Fruit fly (Drosophila melanogaster) whole organism, embryonic: ENCODE measurements around the gene Setx.

Experiments
- B-H1 ChIP-seq: fragments of 200-800 bp; sonication (Bioruptor generic); IDR thresholded peaks from 3 replicates; pipeline ENCODE4 v1.3.6; 2022; ENCODE audit warnings: missing biosample characterization, missing genetic modification characterization
- CG11504 ChIP-seq: fragments of 200-800 bp; sonication (Bioruptor generic); optimal IDR thresholded peaks from 3 replicates; lab custom pipeline; 2019; ENCODE audit warnings: missing biosample characterization, mild to moderate bottlenecking, missing genetic modification characterization, moderate library complexity
- CG12236 ChIP-seq: fragments of 200-800 bp; sonication (Bioruptor generic); optimal IDR thresholded peaks from 2 replicates; lab custom pipeline; 2016; ENCODE audit warnings: missing biosample characterization, missing genetic modification characterization
- CG12659 ChIP-seq: fragments of 200-800 bp; sonication (Bioruptor generic); optimal IDR thresholded peaks from 3 replicates; lab custom pipeline; 2017; ENCODE audit warnings: mild to moderate bottlenecking, missing biosample characterization, missing genetic modification reagents, missing genetic modification characterization
- CG12744 ChIP-seq: fragments of 200-800 bp; sonication (Bioruptor generic); optimal IDR thresholded peaks from 2 replicates; lab custom pipeline; 2016; ENCODE audit warnings: missing biosample characterization, missing genetic modification characterization
- CG13123 ChIP-seq: fragments of 200-800 bp; sonication (Bioruptor generic); optimal IDR thresholded peaks from 2 replicates; lab custom pipeline; 2016; ENCODE audit warnings: missing biosample characterization, missing genetic modification characterization
- CG15601 ChIP-seq: fragments of 200-800 bp; sonication (Bioruptor generic); optimal IDR thresholded peaks from 3 replicates; lab custom pipeline; 2019; ENCODE audit warnings: missing biosample characterization, mild to moderate bottlenecking, missing genetic modification characterization, moderate library complexity
- CG15696 ChIP-seq: fragments of 200-800 bp; sonication (Bioruptor generic); optimal IDR thresholded peaks from 2 replicates; lab custom pipeline; 2019; ENCODE audit warnings: missing biosample characterization, mild to moderate bottlenecking, missing genetic modification characterization, moderate library complexity
- CG16815 ChIP-seq: fragments of 200-800 bp; sonication (Bioruptor generic); optimal IDR thresholded peaks from 3 replicates; lab custom pipeline; 2017; ENCODE audit warnings: missing biosample characterization, mild to moderate bottlenecking, missing genetic modification characterization
- CG2678 ChIP-seq: fragments of 200-800 bp; sonication (Bioruptor generic); optimal IDR thresholded peaks from 3 replicates; lab custom pipeline; 2019; ENCODE audit warnings: missing biosample characterization, mild to moderate bottlenecking, missing genetic modification characterization, moderate library complexity
- CG3065 ChIP-seq: fragments of 200-800 bp; sonication (Bioruptor generic); optimal IDR thresholded peaks from 2 replicates; lab custom pipeline; 2016; ENCODE audit warnings: missing biosample characterization, missing genetic modification characterization
- CG32772 ChIP-seq: fragments of 200-800 bp; sonication (Bioruptor generic); IDR thresholded peaks from 2 replicates; pipeline ENCODE4 v1.3.6; 2022; ENCODE audit warnings: missing biosample characterization, missing genetic modification characterization
- CG3407 ChIP-seq: fragments of 200-800 bp; sonication (Bioruptor generic); optimal IDR thresholded peaks from 2 replicates; lab custom pipeline; 2018; ENCODE audit warnings: missing biosample characterization, mild to moderate bottlenecking, missing genetic modification characterization
- CG3995 ChIP-seq: fragments of 200-800 bp; sonication (Bioruptor generic); optimal IDR thresholded peaks from 3 replicates; lab custom pipeline; 2016; ENCODE audit warnings: missing biosample characterization, missing genetic modification characterization
- CG42726 ChIP-seq: fragments of 200-800 bp; sonication (Bioruptor generic); IDR thresholded peaks from 2 replicates; pipeline ENCODE4 v1.3.6; 2022; ENCODE audit warnings: missing biosample characterization, missing genetic modification characterization; ENCODE audit not compliant: partially characterized antibody
- CG4328 ChIP-seq: fragments of 200-800 bp; sonication (Bioruptor generic); optimal IDR thresholded peaks from 3 replicates; lab custom pipeline; 2017; ENCODE audit warnings: missing biosample characterization, missing genetic modification reagents, missing genetic modification characterization
- CG7928 ChIP-seq: fragments of 200-800 bp; sonication (Bioruptor generic); optimal IDR thresholded peaks from 2 replicates; lab custom pipeline; 2017; ENCODE audit warnings: missing biosample characterization, mild to moderate bottlenecking, missing genetic modification characterization
- CG7987 ChIP-seq: fragments of 200-800 bp; sonication (Bioruptor generic); optimal IDR thresholded peaks from 2 replicates; lab custom pipeline; 2018; ENCODE audit warnings: missing biosample characterization, mild to moderate bottlenecking, missing genetic modification characterization, moderate library complexity
- CG8478 ChIP-seq: fragments of >200 bp; optimal IDR thresholded peaks from 2 replicates; lab custom pipeline; 2018
- CG9215 ChIP-seq: fragments of 200-800 bp; sonication (Bioruptor generic); IDR thresholded peaks from 2 replicates; pipeline ENCODE4 v1.3.6; 2022; ENCODE audit warnings: missing biosample characterization, missing genetic modification characterization
- CG9609 ChIP-seq: fragments of 200-800 bp; sonication (Bioruptor generic); optimal IDR thresholded peaks from 3 replicates; lab custom pipeline; 2016; ENCODE audit warnings: missing biosample characterization, missing genetic modification characterization
- CTCF ChIP-seq: fragments of 200-800 bp; sonication (Bioruptor generic); optimal IDR thresholded peaks from 2 replicates; lab custom pipeline; 2017; ENCODE audit warnings: missing biosample characterization, mild to moderate bottlenecking, missing genetic modification characterization, moderate library complexity
- Camta ChIP-seq: fragments of 200-800 bp; sonication (Bioruptor generic); optimal IDR thresholded peaks from 2 replicates; lab custom pipeline; 2016; ENCODE audit warnings: missing biosample characterization, missing genetic modification characterization
- Dek ChIP-seq: fragments of 200-800 bp; sonication (Bioruptor generic); optimal IDR thresholded peaks from 3 replicates; lab custom pipeline; 2019; ENCODE audit warnings: missing biosample characterization, mild to moderate bottlenecking, missing genetic modification characterization, moderate library complexity
- Dfd ChIP-seq, 2 experiments: fragments of >200 bp; optimal IDR thresholded peaks; 2 replicates each; lab custom pipeline; 2017; ENCODE audit warnings: missing biosample characterization in 2 of 2, missing genetic modification characterization in 2 of 2
- HLH54F ChIP-seq: fragments of 200-800 bp; sonication (Bioruptor generic); optimal IDR thresholded peaks from 3 replicates; lab custom pipeline; 2016; ENCODE audit warnings: missing biosample characterization, missing genetic modification characterization
- Lpt ChIP-seq: fragments of >200 bp; optimal IDR thresholded peaks from 2 replicates; lab custom pipeline; 2018; ENCODE audit warnings: missing biosample characterization, missing genetic modification characterization
- MTF-1 ChIP-seq: fragments of 200-800 bp; sonication (Bioruptor generic); optimal IDR thresholded peaks from 2 replicates; lab custom pipeline; 2018; ENCODE audit warnings: missing biosample characterization, mild to moderate bottlenecking, missing genetic modification characterization, borderline replicate concordance
- Med ChIP-seq: fragments of 200-800 bp; sonication (Bioruptor generic); peaks from one replicate; lab custom pipeline; 2016; ENCODE audit warnings: missing biosample characterization, missing genetic modification characterization, mild to moderate bottlenecking, inconsistent platforms, moderate library complexity
- Nf-YA ChIP-seq: fragments of 200-800 bp; sonication (Bioruptor generic); IDR thresholded peaks from 2 replicates; pipeline ENCODE4 v1.3.6; 2022; ENCODE audit warnings: missing biosample characterization, missing genetic modification characterization
- Nf-YC ChIP-seq: fragments of 200-800 bp; optimal IDR thresholded peaks from 3 replicates; lab custom pipeline; 2019; ENCODE audit warnings: missing biosample characterization, mild to moderate bottlenecking, missing genetic modification characterization, moderate library complexity
- Rfx ChIP-seq: fragments of 200-800 bp; sonication (Bioruptor generic); IDR thresholded peaks from 2 replicates; pipeline ENCODE4 v1.3.6; 2022; ENCODE audit warnings: missing biosample characterization, missing genetic modification characterization
- Rx ChIP-seq: fragments of 200-800 bp; sonication (Bioruptor generic); IDR thresholded peaks from 2 replicates; pipeline ENCODE4 v1.3.6; 2022; ENCODE audit warnings: missing biosample characterization, missing genetic modification characterization
- bab2 ChIP-seq: fragments of 200-800 bp; sonication (Bioruptor generic); optimal IDR thresholded peaks from 2 replicates; lab custom pipeline; 2016; ENCODE audit warnings: missing biosample characterization, missing genetic modification characterization
- cas ChIP-seq: fragments of 200-800 bp; sonication (Bioruptor generic); IDR thresholded peaks from 2 replicates; pipeline ENCODE4 v1.3.6; 2022; ENCODE audit warnings: missing biosample characterization, missing genetic modification characterization
- dimm ChIP-seq: fragments of 200-800 bp; sonication (Bioruptor generic); IDR thresholded peaks from 2 replicates; pipeline ENCODE4 v1.3.6; 2022; ENCODE audit warnings: missing biosample characterization, missing genetic modification characterization
- dmrt11E ChIP-seq: fragments of 200-800 bp; sonication (Bioruptor generic); optimal IDR thresholded peaks from 3 replicates; lab custom pipeline; 2018; ENCODE audit warnings: missing biosample characterization, mild to moderate bottlenecking, missing genetic modification characterization, moderate library complexity
- fd3F ChIP-seq: fragments of 200-800 bp; sonication (Bioruptor generic); optimal IDR thresholded peaks from 2 replicates; lab custom pipeline; 2018; ENCODE audit warnings: missing biosample characterization, mild to moderate bottlenecking, missing genetic modification characterization, moderate library complexity
- fu2 ChIP-seq: fragments of 200-800 bp; sonication (Bioruptor generic); optimal IDR thresholded peaks from 2 replicates; lab custom pipeline; 2016; ENCODE audit warnings: missing biosample characterization, missing genetic modification characterization
- kay ChIP-seq: fragments of 200-800 bp; sonication (Bioruptor generic); optimal IDR thresholded peaks from 2 replicates; lab custom pipeline; 2016; ENCODE audit warnings: missing biosample characterization, missing genetic modification characterization
- lbe ChIP-seq: fragments of 200-800 bp; sonication (Bioruptor generic); optimal IDR thresholded peaks from 2 replicates; lab custom pipeline; 2016; ENCODE audit warnings: missing biosample characterization, mild to moderate bottlenecking, missing genetic modification characterization
- lola ChIP-seq, 3 experiments: fragments of >200 bp in 2 of 3; fragments of 200-800 bp in 1 of 3; sonication (Bioruptor generic) in 1 of 3; optimal IDR thresholded peaks; 2 replicates each; lab custom pipeline; 2017 to 2019; ENCODE audit warnings: missing biosample characterization in 3 of 3, missing genetic modification characterization in 3 of 3, mild to moderate bottlenecking in 1 of 3, moderate library complexity in 1 of 3
- onecut ChIP-seq: fragments of 200-800 bp; sonication (Bioruptor generic); IDR thresholded peaks from 2 replicates; pipeline ENCODE4 v1.3.6; 2022; ENCODE audit warnings: missing biosample characterization, missing genetic modification characterization
- pho ChIP-seq: fragments of 200-800 bp; sonication (Bioruptor generic); optimal IDR thresholded peaks from 2 replicates; lab custom pipeline; 2016; ENCODE audit warnings: missing biosample characterization, missing genetic modification characterization
- pum ChIP-seq: fragments of 200-800 bp; sonication (Bioruptor generic); optimal IDR thresholded peaks from 2 replicates; lab custom pipeline; 2016; ENCODE audit warnings: missing biosample characterization, missing genetic modification characterization
- pzg ChIP-seq: fragments of 200-800 bp; sonication (Bioruptor generic); optimal IDR thresholded peaks from 3 replicates; lab custom pipeline; 2018; ENCODE audit warnings: missing biosample characterization, mild to moderate bottlenecking, missing genetic modification characterization, moderate library complexity
- slou ChIP-seq: fragments of 200-800 bp; sonication (Bioruptor generic); optimal IDR thresholded peaks from 3 replicates; lab custom pipeline; 2016; ENCODE audit warnings: missing biosample characterization, missing genetic modification characterization
- sug ChIP-seq: fragments of 200-800 bp; optimal IDR thresholded peaks from 2 replicates; lab custom pipeline; 2019; ENCODE audit warnings: missing biosample characterization, mild to moderate bottlenecking, missing genetic modification characterization, moderate library complexity
- tap ChIP-seq: fragments of 200-800 bp; optimal IDR thresholded peaks from 3 replicates; lab custom pipeline; 2019; ENCODE audit warnings: missing biosample characterization, mild to moderate bottlenecking, missing genetic modification characterization, moderate library complexity
- trh ChIP-seq: fragments of 200-800 bp; sonication (Bioruptor generic); optimal IDR thresholded peaks from 2 replicates; lab custom pipeline; 2016; ENCODE audit warnings: missing biosample characterization, missing genetic modification characterization
- tup ChIP-seq: fragments of 200-800 bp; sonication (Bioruptor generic); optimal IDR thresholded peaks from 2 replicates; lab custom pipeline; 2016; ENCODE audit warnings: missing biosample characterization, mild to moderate bottlenecking, missing genetic modification characterization, moderate library complexity
- wdn ChIP-seq: fragments of 200-800 bp; sonication (Bioruptor generic); IDR thresholded peaks from 2 replicates; pipeline ENCODE4 v1.3.6; 2022; ENCODE audit warnings: missing biosample characterization, missing genetic modification characterization
- zen ChIP-seq: fragments of 200-800 bp; sonication (Bioruptor generic); optimal IDR thresholded peaks from 3 replicates; lab custom pipeline; 2018; ENCODE audit warnings: missing biosample characterization, mild to moderate bottlenecking, missing genetic modification characterization, moderate library complexity

Setx gene

dm6 chr3L:8081822-8082221 lies 55.5 kb downstream of the Setx start (continued):
- TF ChIP-seq Rx (no peak), CG16815 (GFP tag; lab: Kevin White, UChicago) (no peak), Nf-YC (peak; percentile 44), dmrt11E (tag; lab: Kevin White, UChicago) (no peak), trh (GFP tag; lab: Kevin White, UChicago) (no peak), CG15696 (no peak), CG12236 (no peak), fu2 (GFP tag; lab: Kevin White, UChicago) (no peak), wdn (no peak), CG11504 (tag; lab: Kevin White, UChicago) (no peak), slou (GFP tag; lab: Kevin White, UChicago) (no peak), Dfd (GFP tag; optimal IDR thresholded peaks at IDR 0.05; lab: Kevin White, UChicago) (no peak), Med (GFP tag; lab: Kevin White, UChicago) (peak; percentile 95), CG2678 (tag; lab: Kevin White, UChicago) (peak; percentile 42), Nf-YA (GFP tag; lab: Robert Waterston, UW) (no peak; the same call in 1 of the 2 replicates), CG32772 (no peak), Rfx (GFP tag; lab: Robert Waterston, UW) (peak; percentile 72; the same call in 1 of the 2 replicates), CG3995 (GFP tag; lab: Kevin White, UChicago) (peak; percentile 11), kay (GFP tag; lab: Kevin White, UChicago) (no peak), CG9609 (no peak), CG9215 (GFP tag; lab: Robert Waterston, UW) (peak; percentile 95), Camta (GFP tag; lab: Kevin White, UChicago) (no peak), pho (GFP tag; lab: Kevin White, UChicago) (peak; percentile 39), CG8478 (lab: Kevin White, UChicago) (no peak), tup (GFP tag; lab: Kevin White, UChicago) (peak; percentile 6), pzg (GFP tag; lab: Kevin White, UChicago) (peak; percentile 32), sug (tag; lab: Kevin White, UChicago) (peak; percentile 29), bab2 (GFP tag; lab: Kevin White, UChicago) (peak; percentile 1), HLH54F (no peak), CG42726 (no peak), CG12744 (GFP tag; lab: Kevin White, UChicago) (peak; percentile 18), CG4328 (peak; percentile 19), tap (peak; percentile 29), dimm (GFP tag; lab: Robert Waterston, UW) (no peak), CG15601 (tag; lab: Kevin White, UChicago) (peak; percentile 10), CG7928 (GFP tag; lab: Kevin White, UChicago) (no peak), Lpt (GFP tag; lab: Kevin White, UChicago) (no peak), lola (GFP tag; optimal IDR thresholded peaks at IDR 0.05; lab: Kevin White, UChicago) (no peak), CTCF (peak; percentile 35), CG13123 (GFP tag; lab: Kevin White, UChicago) (no peak), Dek (tag; lab: Kevin White, UChicago) (peak; percentile 17), CG3407 (GFP tag; lab: Kevin White, UChicago) (no peak), pum (GFP tag; lab: Kevin White, UChicago) (no peak), onecut (GFP tag; lab: Robert Waterston, UW) (peak; percentile 82), CG7987 (GFP tag; lab: Kevin White, UChicago) (peak; percentile 78), CG3065 (GFP tag; lab: Kevin White, UChicago) (no peak), B-H1 (GFP tag; lab: Robert Waterston, UW) (no peak; the same call in 2 of the 3 replicates), MTF-1 (GFP tag; lab: Kevin White, UChicago) (peak; percentile 74), lbe (peak; percentile 92), zen (no peak), fd3F (GFP tag; lab: Kevin White, UChicago) (no peak), CG12659 (GFP tag; lab: Kevin White, UChicago) (peak; percentile 44), cas (GFP tag; lab: Robert Waterston, UW) (no peak)
